Fruit fly (Drosophila melanogaster): ENCODE measurements around the gene CG34112.

The CG34112 gene

dm6 chr3R:4428585-4429464, 34.8 kb upstream of the CG34112 start, which contains the start of gene srl (continued):
- TF ChIP-seq CG12744 (GFP tag; optimal IDR thresholded peaks at IDR 0.05) = no peak
- TF ChIP-seq p53 (GFP tag; optimal IDR thresholded peaks at IDR 0.05) = peak; percentile 30
- peak; percentile 35; the same call in 1 of the 3 replicates for TF ChIP-seq zfh1 (GFP tag; IDR thresholded peaks at IDR 0.05)
- TF ChIP-seq CG9727 (GFP tag; optimal IDR thresholded peaks at IDR 0.05) = peak; percentile 19
- TF ChIP-seq Med (GFP tag) = peak; percentile 86
- peak; percentile 72 for TF ChIP-seq CG1603 (tag; optimal IDR thresholded peaks at IDR 0.05)
- TF ChIP-seq salm (tag; optimal IDR thresholded peaks at IDR 0.05) = no peak
- no peak for TF ChIP-seq Oaz (GFP tag; IDR thresholded peaks at IDR 0.05)
- TF ChIP-seq nmo (GFP tag; optimal IDR thresholded peaks at IDR 0.05) = peak; percentile 3
- TF ChIP-seq CG4404 (GFP tag; IDR thresholded peaks at IDR 0.05) = no peak
- peak; percentile 69; the same call in 1 of the 3 replicates for TF ChIP-seq CG6175 (GFP tag; IDR thresholded peaks at IDR 0.05)
- peak; percentile 12; the same call in 1 of the 2 replicates for TF ChIP-seq Xrp1 (GFP tag; IDR thresholded peaks at IDR 0.05)
- TF ChIP-seq gfzf (GFP tag; optimal IDR thresholded peaks at IDR 0.05) = peak; percentile 96
- TF ChIP-seq Drgx (GFP tag; IDR thresholded peaks at IDR 0.05) = no peak
- TF ChIP-seq MBD-R2 (GFP tag; IDR thresholded peaks at IDR 0.05) = peak; percentile 75
- no peak for TF ChIP-seq CG10959 (GFP tag; IDR thresholded peaks at IDR 0.05)
- TF ChIP-seq psq (GFP tag; optimal IDR thresholded peaks at IDR 0.05) = no peak
- TF ChIP-seq fd64A (GFP tag; optimal IDR thresholded peaks at IDR 0.05) = no peak
- TF ChIP-seq btn (GFP tag; optimal IDR thresholded peaks at IDR 0.05) = no peak
- peak; percentile 20; the same call in 1 of the 2 replicates for TF ChIP-seq Atf6 (GFP tag; IDR thresholded peaks at IDR 0.05)
- no peak for TF ChIP-seq CG18476 (GFP tag; optimal IDR thresholded peaks at IDR 0.05)
- TF ChIP-seq CG6791 (GFP tag; IDR thresholded peaks at IDR 0.05; ENCODE audit: partially characterized antibody) = peak; percentile 53; the same call in 2 of the 3 replicates
- peak; percentile 96 for TF ChIP-seq CG9797 (GFP tag; optimal IDR thresholded peaks at IDR 0.05)
- TF ChIP-seq CG12219 (GFP tag; optimal IDR thresholded peaks at IDR 0.05) = no peak
- peak; percentile 22 for TF ChIP-seq CG10267 (tag; optimal IDR thresholded peaks at IDR 0.05)
- no peak for TF ChIP-seq Abd-B (GFP tag; optimal IDR thresholded peaks at IDR 0.05)
- peak; percentile 72 for TF ChIP-seq Adf1 (GFP tag; IDR thresholded peaks at IDR 0.05)
- TF ChIP-seq CG12299 (tag; optimal IDR thresholded peaks at IDR 0.05) = no peak
- TF ChIP-seq E2f1 (GFP tag; IDR thresholded peaks at IDR 0.05) = peak; percentile 32; the same call in 1 of the 2 replicates
- peak; percentile 15 for TF ChIP-seq jumu (GFP tag; optimal IDR thresholded peaks at IDR 0.05)
- TF ChIP-seq dpn (GFP tag; optimal IDR thresholded peaks at IDR 0.05) = no peak
- TF ChIP-seq lilli (GFP tag; optimal IDR thresholded peaks at IDR 0.05) = peak; percentile 3
- no peak for TF ChIP-seq CG15696 (tag; optimal IDR thresholded peaks at IDR 0.05)
- TF ChIP-seq Doc3 (GFP tag; IDR thresholded peaks at IDR 0.05; ENCODE audit: partially characterized antibody) = 0 out of 3 replicates have a peak, but pooled peaks have one; percentile 22
- no peak for TF ChIP-seq CG3065 (GFP tag; optimal IDR thresholded peaks at IDR 0.05)
- TF ChIP-seq sisA (GFP tag; IDR thresholded peaks at IDR 0.05) = no peak
- TF ChIP-seq jigr1 (GFP tag; IDR thresholded peaks at IDR 0.05) = no peak
- TF ChIP-seq Elba2 (GFP tag; optimal IDR thresholded peaks at IDR 0.05) = peak; percentile 41
- peak; percentile 52; the same call in 1 of the 2 replicates for TF ChIP-seq CG13287 (GFP tag; IDR thresholded peaks at IDR 0.05; ENCODE audit: partially characterized antibody)
- TF ChIP-seq run (tag; optimal IDR thresholded peaks at IDR 0.05) = no peak
- TF ChIP-seq amos (GFP tag; IDR thresholded peaks at IDR 0.05; ENCODE audit: partially characterized antibody) = peak; percentile 39; the same call in 1 of the 2 replicates
- TF ChIP-seq Fer1 (GFP tag; optimal IDR thresholded peaks at IDR 0.05) = peak; percentile 25
- TF ChIP-seq ems (GFP tag; optimal IDR thresholded peaks at IDR 0.05) = no peak
- peak; percentile 50 for TF ChIP-seq CG30020 (tag; optimal IDR thresholded peaks at IDR 0.05)
- peak; percentile 23 for TF ChIP-seq scrt (GFP tag; optimal IDR thresholded peaks at IDR 0.05)
- TF ChIP-seq NC2β (GFP tag; optimal IDR thresholded peaks at IDR 0.05) = peak; percentile 29
- TF ChIP-seq HLH4C (GFP tag; IDR thresholded peaks at IDR 0.05; ENCODE audit: partially characterized antibody) = peak; percentile 46; the same call in 2 of the 3 replicates
- TF ChIP-seq CG11456 (GFP tag; IDR thresholded peaks at IDR 0.05) = no peak
